Fruit fly (Drosophila melanogaster) whole organism, embryonic: ENCODE results near the gene lqfR.

Experiments
- Antp ChIP-seq: fragments of 200-800 bp; sonication (Bioruptor generic); optimal IDR thresholded peaks from 3 replicates; lab custom pipeline; 2016; ENCODE audit warnings: missing biosample characterization, missing genetic modification characterization
- Atf6 ChIP-seq: fragments of 200-800 bp; sonication (Bioruptor generic); IDR thresholded peaks from 2 replicates; pipeline ENCODE4 v1.3.6; 2022; ENCODE audit warnings: missing biosample characterization, missing genetic modification characterization
- B-H1 ChIP-seq: fragments of 200-800 bp; sonication (Bioruptor generic); IDR thresholded peaks from 3 replicates; pipeline ENCODE4 v1.3.6; 2022; ENCODE audit warnings: missing biosample characterization, missing genetic modification characterization
- CG10366 ChIP-seq: fragments of 200-800 bp; sonication (Bioruptor generic); IDR thresholded peaks from 2 replicates; pipeline ENCODE4 v1.3.6; 2022; ENCODE audit warnings: missing biosample characterization, missing genetic modification characterization
- CG11085 ChIP-seq: fragments of 200-800 bp; sonication (Bioruptor generic); IDR thresholded peaks from 2 replicates; pipeline ENCODE4 v1.3.6; 2022; ENCODE audit warnings: missing biosample characterization, missing genetic modification characterization
- CG11695 ChIP-seq: fragments of 200-800 bp; sonication (Bioruptor generic); IDR thresholded peaks from 3 replicates; pipeline ENCODE4 v1.3.6; 2022; ENCODE audit warnings: missing biosample characterization, missing genetic modification characterization
- CG11723 ChIP-seq: fragments of 200-800 bp; sonication (Bioruptor generic); optimal IDR thresholded peaks from 2 replicates; lab custom pipeline; 2017; ENCODE audit warnings: missing biosample characterization, mild to moderate bottlenecking, missing genetic modification characterization
- CG12155 ChIP-seq: fragments of 200-800 bp; sonication (Bioruptor generic); optimal IDR thresholded peaks from 3 replicates; lab custom pipeline; 2016; ENCODE audit warnings: missing biosample characterization, missing genetic modification characterization
- CG12299 ChIP-seq: fragments of 200-800 bp; sonication (Bioruptor generic); optimal IDR thresholded peaks from 2 replicates; lab custom pipeline; 2018; ENCODE audit warnings: missing biosample characterization, mild to moderate bottlenecking, missing genetic modification characterization
- CG13296 ChIP-seq: fragments of 200-800 bp; sonication (Bioruptor generic); optimal IDR thresholded peaks from 3 replicates; lab custom pipeline; 2018; ENCODE audit warnings: missing biosample characterization, mild to moderate bottlenecking, missing genetic modification characterization
- CG15696 ChIP-seq: fragments of 200-800 bp; sonication (Bioruptor generic); optimal IDR thresholded peaks from 2 replicates; lab custom pipeline; 2019; ENCODE audit warnings: missing biosample characterization, mild to moderate bottlenecking, missing genetic modification characterization, moderate library complexity
- CG16813 ChIP-seq: fragments of 200-800 bp; sonication (Bioruptor generic); IDR thresholded peaks from 3 replicates; pipeline ENCODE4 v1.3.6; 2022; ENCODE audit warnings: missing biosample characterization, missing genetic modification characterization; ENCODE audit not compliant: partially characterized antibody
- CG17186 ChIP-seq: fragments of 200-800 bp; sonication (Bioruptor generic); optimal IDR thresholded peaks from 3 replicates; lab custom pipeline; 2017; ENCODE audit warnings: missing biosample characterization, missing genetic modification reagents, missing genetic modification characterization
- CG17385 ChIP-seq: fragments of 200-800 bp; sonication (Bioruptor generic); optimal IDR thresholded peaks from 3 replicates; lab custom pipeline; 2018; ENCODE audit warnings: missing biosample characterization, mild to moderate bottlenecking, missing genetic modification characterization
- CG17612 ChIP-seq: fragments of 200-800 bp; sonication (Bioruptor generic); IDR thresholded peaks from 2 replicates; pipeline ENCODE4 v1.3.6; 2022; ENCODE audit warnings: missing biosample characterization, missing genetic modification characterization
- CG18619 ChIP-seq: fragments of 200-800 bp; sonication (Bioruptor generic); optimal IDR thresholded peaks from 3 replicates; lab custom pipeline; 2017; ENCODE audit warnings: missing biosample characterization, mild to moderate bottlenecking, missing genetic modification characterization
- CG2120 ChIP-seq: fragments of 200-800 bp; sonication (Bioruptor generic); optimal IDR thresholded peaks from 3 replicates; lab custom pipeline; 2016; ENCODE audit warnings: missing biosample characterization, missing genetic modification characterization
- CG30403 ChIP-seq: fragments of 200-800 bp; sonication (Bioruptor generic); optimal IDR thresholded peaks from 3 replicates; lab custom pipeline; 2016; ENCODE audit warnings: missing biosample characterization, missing genetic modification characterization
- CG31441 ChIP-seq: fragments of 200-800 bp; sonication (Bioruptor generic); IDR thresholded peaks from 2 replicates; pipeline ENCODE4 v1.3.6; 2022; ENCODE audit warnings: missing biosample characterization, missing genetic modification characterization
- CG3163 ChIP-seq: fragments of 200-800 bp; sonication (Bioruptor generic); optimal IDR thresholded peaks from 3 replicates; lab custom pipeline; 2016; ENCODE audit warnings: missing biosample characterization, missing genetic modification characterization
- CG3726 ChIP-seq: fragments of 200-800 bp; sonication (Bioruptor generic); IDR thresholded peaks from 3 replicates; pipeline ENCODE4, ENCODE4 v1.3.6; 2022; ENCODE audit warnings: missing biosample characterization, missing genetic modification characterization
- CG4360 ChIP-seq: fragments of 200-800 bp; sonication (Bioruptor generic); IDR thresholded peaks from 2 replicates; pipeline ENCODE4 v1.3.6; 2022; ENCODE audit warnings: missing biosample characterization, missing genetic modification characterization
- CG43689 ChIP-seq: fragments of 200-800 bp; sonication (Bioruptor generic); IDR thresholded peaks from 2 replicates; pipeline ENCODE4 v1.3.6; 2022; ENCODE audit warnings: missing biosample characterization, missing genetic modification characterization
- CG5953 ChIP-seq: fragments of 200-800 bp; sonication (Bioruptor generic); IDR thresholded peaks from 2 replicates; pipeline ENCODE4 v1.3.6; 2022; ENCODE audit warnings: missing biosample characterization, missing genetic modification characterization
- CG6272 ChIP-seq: fragments of 200-800 bp; sonication (Bioruptor generic); IDR thresholded peaks from 2 replicates; pipeline ENCODE4 v1.3.6; 2022; ENCODE audit warnings: missing biosample characterization, missing genetic modification characterization
- CG7271 ChIP-seq: fragments of 200-800 bp; sonication (Bioruptor generic); optimal IDR thresholded peaks from 2 replicates; lab custom pipeline; 2018; ENCODE audit warnings: missing biosample characterization, mild to moderate bottlenecking, missing genetic modification characterization, moderate library complexity
- CG7372 ChIP-seq: fragments of 200-800 bp; sonication (Bioruptor generic); IDR thresholded peaks from 2 replicates; pipeline ENCODE4 v1.3.6; 2022; ENCODE audit warnings: missing biosample characterization, missing genetic modification characterization
- CG7556 ChIP-seq: fragments of 200-800 bp; sonication (Bioruptor generic); optimal IDR thresholded peaks from 2 replicates; lab custom pipeline; 2017; ENCODE audit warnings: missing biosample characterization, mild to moderate bottlenecking, missing genetic modification characterization
- CG7786 ChIP-seq: fragments of 200-800 bp; sonication (Bioruptor generic); optimal IDR thresholded peaks from 2 replicates; lab custom pipeline; 2016; ENCODE audit warnings: missing biosample characterization, missing genetic modification characterization
- CG7839 ChIP-seq: fragments of 200-800 bp; sonication (Bioruptor generic); optimal IDR thresholded peaks from 3 replicates; lab custom pipeline; 2018; ENCODE audit warnings: missing biosample characterization, mild to moderate bottlenecking, missing genetic modification characterization, moderate library complexity
- Chrac-16 ChIP-seq: fragments of 200-800 bp; sonication (Bioruptor generic); optimal IDR thresholded peaks from 3 replicates; lab custom pipeline; 2016; ENCODE audit warnings: missing biosample characterization, missing genetic modification characterization
- Eip74EF ChIP-seq, 2 experiments: fragments of 200-800 bp in 1 of 2; fragments of >200 bp in 1 of 2; sonication (Bioruptor generic) in 1 of 2; optimal IDR thresholded peaks; 2 replicates each; lab custom pipeline; 2017 to 2019; ENCODE audit warnings: missing biosample characterization in 2 of 2, missing genetic modification characterization in 2 of 2, mild to moderate bottlenecking in 1 of 2, moderate library complexity in 1 of 2
- HHEX ChIP-seq: fragments of 200-800 bp; sonication (Bioruptor generic); optimal IDR thresholded peaks from 3 replicates; lab custom pipeline; 2017; ENCODE audit warnings: missing biosample characterization, mild to moderate bottlenecking, missing genetic modification characterization, missing genetic modification reagents
- Nf-YB ChIP-seq: fragments of 200-800 bp; sonication (Bioruptor generic); optimal IDR thresholded peaks from 3 replicates; lab custom pipeline; 2019; ENCODE audit warnings: missing biosample characterization, mild to moderate bottlenecking, missing genetic modification characterization, moderate library complexity
- Side ChIP-seq: fragments of 200-800 bp; sonication (Bioruptor generic); optimal IDR thresholded peaks from 2 replicates; lab custom pipeline; 2016; ENCODE audit warnings: missing biosample characterization, missing genetic modification characterization
- ara ChIP-seq: fragments of 200-800 bp; sonication (Bioruptor generic); IDR thresholded peaks from 2 replicates; pipeline ENCODE4 v1.3.6; 2022; ENCODE audit warnings: missing biosample characterization, missing genetic modification characterization
- bab2 ChIP-seq: fragments of 200-800 bp; sonication (Bioruptor generic); optimal IDR thresholded peaks from 2 replicates; lab custom pipeline; 2016; ENCODE audit warnings: missing biosample characterization, missing genetic modification characterization
- bcd ChIP-seq: fragments of 200-800 bp; sonication (Bioruptor generic); optimal IDR thresholded peaks from 2 replicates; lab custom pipeline; 2017; ENCODE audit warnings: missing biosample characterization, mild to moderate bottlenecking, missing genetic modification characterization
- bsh ChIP-seq, 2 experiments: fragments of 200-800 bp; sonication (Bioruptor generic); optimal IDR thresholded peaks; 2 replicates each; lab custom pipeline; 2017 to 2018; ENCODE audit warnings: mild to moderate bottlenecking in 2 of 2, missing biosample characterization in 2 of 2, missing genetic modification characterization in 2 of 2, moderate library complexity in 1 of 2
- chm ChIP-seq: fragments of 200-800 bp; sonication (Bioruptor generic); IDR thresholded peaks from 2 replicates; pipeline ENCODE4 v1.3.6; 2022; ENCODE audit warnings: missing biosample characterization, missing genetic modification characterization
- ci ChIP-seq: fragments of 200-800 bp; sonication (Bioruptor generic); IDR thresholded peaks from 3 replicates; pipeline ENCODE4 v1.3.6; 2022; ENCODE audit warnings: missing biosample characterization, missing genetic modification characterization
- dan ChIP-seq: fragments of 200-800 bp; sonication (Bioruptor generic); IDR thresholded peaks from 2 replicates; pipeline ENCODE4 v1.3.6; 2022; ENCODE audit warnings: missing biosample characterization, missing genetic modification characterization
- fd96Cb ChIP-seq: fragments of 200-800 bp; sonication (Bioruptor generic); optimal IDR thresholded peaks from 2 replicates; lab custom pipeline; 2018; ENCODE audit warnings: missing biosample characterization, mild to moderate bottlenecking, missing genetic modification characterization, moderate library complexity
- gsb ChIP-seq: fragments of 200-800 bp; sonication (Bioruptor generic); IDR thresholded peaks from 2 replicates; pipeline ENCODE4 v1.3.6; 2022; ENCODE audit warnings: missing biosample characterization, missing genetic modification characterization
- knrl ChIP-seq: fragments of 200-800 bp; sonication (Bioruptor generic); IDR thresholded peaks from 3 replicates; pipeline ENCODE4 v1.3.6; 2022; ENCODE audit warnings: missing biosample characterization, missing genetic modification characterization; ENCODE audit not compliant: partially characterized antibody
- nom ChIP-seq: fragments of 200-800 bp; sonication (Bioruptor generic); optimal IDR thresholded peaks from 2 replicates; lab custom pipeline; 2017; ENCODE audit warnings: missing biosample characterization, missing genetic modification characterization, mild to moderate bottlenecking, moderate library complexity, missing genetic modification reagents
- org-1 ChIP-seq: fragments of 200-800 bp; sonication (Bioruptor generic); optimal IDR thresholded peaks from 2 replicates; lab custom pipeline; 2017; ENCODE audit warnings: missing biosample characterization, missing genetic modification characterization
- sim ChIP-seq: fragments of 200-800 bp; sonication (Bioruptor generic); IDR thresholded peaks from 2 replicates; pipeline ENCODE4 v1.3.6; 2022; ENCODE audit warnings: missing biosample characterization, missing genetic modification characterization
- slou ChIP-seq: fragments of 200-800 bp; sonication (Bioruptor generic); optimal IDR thresholded peaks from 3 replicates; lab custom pipeline; 2016; ENCODE audit warnings: missing biosample characterization, missing genetic modification characterization
- tin ChIP-seq: fragments of 200-800 bp; sonication (Bioruptor generic); optimal IDR thresholded peaks from 3 replicates; lab custom pipeline; 2016; ENCODE audit warnings: missing biosample characterization, missing genetic modification characterization
- zfh2 ChIP-seq: fragments of 200-800 bp; sonication (Bioruptor generic); optimal IDR thresholded peaks from 2 replicates; lab custom pipeline; 2016; ENCODE audit warnings: missing biosample characterization, missing genetic modification characterization

The lqfR gene

dm6 chr3R:22421618-22422017, 10.5 kb downstream of the lqfR start (continued):
- TF ChIP-seq Chrac-16 (GFP tag; lab: Kevin White, UChicago) (peak; percentile 37), bcd (GFP tag; lab: Kevin White, UChicago) (peak; percentile 31), CG6272 (GFP tag; lab: Robert Waterston, UW) (0 out of 2 replicates have a peak, but pooled peaks have one; percentile 48), CG17186 (no peak), Atf6 (GFP tag; lab: Robert Waterston, UW) (peak; percentile 80), bab2 (GFP tag; lab: Kevin White, UChicago) (peak; percentile 50), ci (GFP tag; lab: Robert Waterston, UW) (peak; percentile 80), Nf-YB (GFP tag; lab: Kevin White, UChicago) (peak; percentile 17), CG43689 (GFP tag; lab: Robert Waterston, UW) (no peak), CG4360 (0 out of 2 replicates have a peak, but pooled peaks have one; percentile 11), sim (GFP tag; lab: Robert Waterston, UW) (no peak), org-1 (GFP tag; lab: Kevin White, UChicago) (no peak), CG16813 (GFP tag; lab: Robert Waterston, UW) (no peak), gsb (GFP tag; lab: Robert Waterston, UW) (peak; percentile 79), Side (GFP tag; lab: Kevin White, UChicago) (peak; percentile 5), CG7839 (no peak), slou (peak; percentile 17), bsh (GFP tag; optimal IDR thresholded peaks at IDR 0.05; lab: Kevin White, UChicago) (peak in 1 of 2 experiments; percentile 63), CG7271 (tag; lab: Kevin White, UChicago) (no peak), CG18619 (GFP tag; lab: Kevin White, UChicago) (peak; percentile 30), CG7372 (peak; percentile 72), CG11723 (no peak), fd96Cb (peak; percentile 54), nom (GFP tag; lab: Kevin White, UChicago) (peak; percentile 21), dan (no peak), CG12155 (GFP tag; lab: Kevin White, UChicago) (peak; percentile 61), CG15696 (tag; lab: Kevin White, UChicago) (peak; percentile 5), CG2120 (GFP tag; lab: Kevin White, UChicago) (peak; percentile 81), ara (GFP tag; lab: Robert Waterston, UW) (peak; percentile 43; the same call in 1 of the 2 replicates), CG31441 (peak; percentile 56), Eip74EF (GFP tag; optimal IDR thresholded peaks at IDR 0.05; lab: Kevin White, UChicago) (peak in 1 of 2 experiments; percentile 40), CG11085 (GFP tag; lab: Robert Waterston, UW) (peak; percentile 69), HHEX (GFP tag; lab: Kevin White, UChicago) (peak; percentile 25), CG11695 (GFP tag; lab: Robert Waterston, UW) (peak; percentile 69), zfh2 (peak; percentile 32), CG3163 (GFP tag; lab: Kevin White, UChicago) (no peak), B-H1 (GFP tag; lab: Robert Waterston, UW) (peak; percentile 47), knrl (GFP tag; lab: Robert Waterston, UW) (no peak), CG30403 (GFP tag; lab: Kevin White, UChicago) (peak; percentile 62), CG5953 (GFP tag; lab: Robert Waterston, UW) (no peak), tin (GFP tag; lab: Kevin White, UChicago) (peak; percentile 59), CG13296 (GFP tag; lab: Kevin White, UChicago) (peak; percentile 63), Antp (GFP tag; lab: Kevin White, UChicago) (peak; percentile 56), chm (GFP tag; lab: Robert Waterston, UW) (0 out of 2 replicates have a peak, but pooled peaks have one; percentile 11), CG17612 (GFP tag; lab: Robert Waterston, UW) (no peak), CG12299 (tag; lab: Kevin White, UChicago) (peak; percentile 4), CG17385 (GFP tag; lab: Kevin White, UChicago) (peak; percentile 64), CG7786 (peak; percentile 52), CG10366 (GFP tag; lab: Robert Waterston, UW) (peak; percentile 69), CG7556 (peak; percentile 35), CG3726 (GFP tag; lab: Robert Waterston, UW) (0 out of 3 replicates have a peak, but pooled peaks have one; percentile 32)
